Worm (Caenorhabditis elegans) whole organism, mixed stage, embryonic: ENCODE results near the gene gpa-7.

Experiments used
- ceh-39 ChIP-seq: fragments of 150-350 bp; optimal IDR thresholded peaks from 2 replicates; lab custom pipeline; 2014; ENCODE audit warnings: missing biosample characterization, missing genetic modification characterization
- ces-1 ChIP-seq: fragments of 150-350 bp; optimal IDR thresholded peaks from 2 replicates; lab custom pipeline; 2014; ENCODE audit warnings: missing biosample characterization, missing genetic modification reagents, missing genetic modification characterization
- ham-2 ChIP-seq: fragments of 200-800 bp; sonication (Bioruptor generic); optimal IDR thresholded peaks from 2 replicates; lab custom pipeline; 2018; ENCODE audit warnings: mild to moderate bottlenecking, missing genetic modification characterization, missing compliant biosample characterization
- lin-13 ChIP-seq: fragments of 150-350 bp; optimal IDR thresholded peaks from 2 replicates; lab custom pipeline; 2014; ENCODE audit warnings: missing biosample characterization, missing genetic modification characterization
- lsy-2 ChIP-seq: fragments of 150-350 bp; optimal IDR thresholded peaks from 2 replicates; lab custom pipeline; 2014; ENCODE audit warnings: missing biosample characterization, missing genetic modification characterization
- nhr-28 ChIP-seq: fragments of 150-350 bp; optimal IDR thresholded peaks from 2 replicates; lab custom pipeline; 2014; ENCODE audit warnings: missing biosample characterization, missing genetic modification characterization
- snpc-4 ChIP-seq: fragments of 150-350 bp; optimal IDR thresholded peaks from 2 replicates; lab custom pipeline; 2014; ENCODE audit warnings: missing biosample characterization, missing genetic modification characterization
- sptf-1 ChIP-seq: sonication (generic microtip); optimal IDR thresholded peaks from 2 replicates; lab custom pipeline; 2017; ENCODE audit warnings: mild to moderate bottlenecking, missing genetic modification characterization, moderate library complexity, missing compliant biosample characterization
- unc-62 ChIP-seq: fragments of 150-350 bp; optimal IDR thresholded peaks from 2 replicates; lab custom pipeline; 2014; ENCODE audit warnings: missing biosample characterization, missing genetic modification reagents, missing genetic modification characterization

DNA sequence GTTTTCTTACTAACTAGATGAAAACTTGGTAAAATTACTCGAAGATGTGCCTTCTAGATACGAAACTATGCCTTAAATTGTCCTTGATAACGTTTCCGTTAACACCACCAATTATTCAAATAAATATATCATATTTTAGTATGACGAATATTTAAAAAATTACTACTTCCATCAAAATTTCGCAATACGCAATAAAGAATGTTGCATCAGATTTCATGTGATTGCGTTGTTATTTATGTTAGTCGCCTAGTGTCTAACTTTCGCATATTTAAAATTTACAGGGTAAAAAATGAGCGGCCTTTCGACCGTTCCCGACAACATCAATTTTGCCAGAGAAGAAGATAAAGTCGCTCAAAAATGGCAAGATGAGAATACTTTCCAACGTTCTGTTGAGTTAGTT, 35.5 kb upstream of the gpa-7 start, which contains the start of gene iars-1:
- TF ChIP-seq ces-1 (GFP tag; lab: Kevin White, UChicago) (no peak), snpc-4 (tag; lab: Kevin White, UChicago) (no peak), unc-62 (GFP tag; lab: Kevin White, UChicago) (no peak), lsy-2 (tag; lab: Kevin White, UChicago) (no peak), ceh-39 (no peak), nhr-28 (tag; lab: Kevin White, UChicago) (no peak), ham-2 (GFP tag; lab: Kevin White, UChicago) (no peak), lin-13 (tag; lab: Kevin White, UChicago) (no peak), sptf-1 (tag; lab: Kevin White, UChicago) (no peak)
